Worm (Caenorhabditis elegans): ENCODE measurements around the gene F53C3.8.

Gene F53C3.8

DNA sequence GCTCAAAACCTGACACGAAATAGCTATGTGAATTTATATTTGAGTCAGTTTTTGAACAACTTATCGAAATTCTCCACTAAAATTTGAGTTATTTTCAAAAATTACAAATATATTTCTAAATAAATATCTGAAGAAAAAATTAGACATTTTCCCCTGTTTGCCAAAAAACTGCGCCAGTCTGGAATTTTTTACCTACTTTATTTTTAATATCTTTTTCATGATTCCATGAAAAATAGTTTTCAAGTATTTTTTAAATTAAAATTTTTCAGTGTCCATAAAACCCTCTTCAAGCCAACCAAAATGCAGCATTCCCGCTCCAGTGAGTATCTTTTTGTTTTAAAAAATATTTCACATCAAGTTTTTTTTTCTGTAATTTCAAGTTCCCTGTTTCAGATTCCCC lies at the start of gene F53C3.8:
Gene F53C3.8, plus strand, starts transcription at position 301 of the 400 bp plus-strand sequence.
- no peak for TF ChIP-seq B0310.2 (tag; optimal IDR thresholded peaks at IDR 0.05)
- TF ChIP-seq pes-1 (GFP tag; IDR thresholded peaks at IDR 0.05) = no peak
- no peak for TF ChIP-seq hnd-1 (tag; optimal IDR thresholded peaks at IDR 0.05)
- no peak for TF ChIP-seq aly-1 (tag; optimal IDR thresholded peaks at IDR 0.05)
- TF ChIP-seq hmg-4 (GFP tag; optimal IDR thresholded peaks at IDR 0.05) = no peak
- no peak for TF ChIP-seq F13C5.2 (tag; optimal IDR thresholded peaks at IDR 0.05)
- no peak for TF ChIP-seq flt-1 (GFP tag; IDR thresholded peaks at IDR 0.05)
- no peak for TF ChIP-seq tra-4 (tag; optimal IDR thresholded peaks at IDR 0.05)
- TF ChIP-seq ceh-13 (GFP tag; optimal IDR thresholded peaks at IDR 0.05) = no peak
- no peak for TF ChIP-seq sea-1 (GFP tag; conservative IDR thresholded peaks at IDR 0.05)
- no peak for TF ChIP-seq tbx-11 (GFP tag; IDR thresholded peaks at IDR 0.05)
- TF ChIP-seq ceh-36 (tag; optimal IDR thresholded peaks at IDR 0.05) = no peak
- TF ChIP-seq ama-1 (optimal IDR thresholded peaks at IDR 0.05) = no peak
- no peak for TF ChIP-seq scrt-1 (GFP tag; IDR thresholded peaks at IDR 0.05)

DNA sequence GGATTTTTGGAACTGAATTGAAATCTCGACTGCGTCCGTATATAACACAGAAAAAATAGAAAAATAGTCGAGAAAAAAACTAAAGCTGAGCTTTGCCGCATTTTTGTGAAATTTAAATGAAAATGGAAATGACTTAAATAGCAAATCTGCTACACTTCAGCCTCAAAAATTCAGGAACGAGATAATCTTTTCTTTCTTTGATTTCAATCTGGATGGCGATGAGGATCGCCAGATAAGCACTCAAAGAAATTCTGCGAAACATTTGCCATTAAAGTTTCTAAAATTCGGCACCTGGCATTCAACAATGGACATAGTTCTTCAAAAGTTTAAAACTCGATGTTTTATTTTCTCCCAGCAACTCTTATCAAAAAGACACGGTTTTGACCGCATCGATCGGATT lies 47.9 kb upstream of the F53C3.8 start, which contains the start of the genes C17A2.7 and C17A2.3:
Gene C17A2.7, minus strand, starts transcription at position 101 of the 400 bp plus-strand sequence.
Gene C17A2.3, plus strand, starts transcription at position 305 of the 400 bp plus-strand sequence.
- TF ChIP-seq flt-1 (GFP tag; IDR thresholded peaks at IDR 0.05) (no peak), ets-7 (tag; optimal IDR thresholded peaks at IDR 0.05) (no peak), F13C5.2 (tag; optimal IDR thresholded peaks at IDR 0.05) (no peak), ceh-36 (tag; optimal IDR thresholded peaks at IDR 0.05) (no peak), ama-1 (optimal IDR thresholded peaks at IDR 0.05) (no peak), B0310.2 (tag; optimal IDR thresholded peaks at IDR 0.05) (no peak), pes-1 (GFP tag; IDR thresholded peaks at IDR 0.05) (no peak), ceh-13 (GFP tag; optimal IDR thresholded peaks at IDR 0.05) (no peak), sea-1 (GFP tag; conservative IDR thresholded peaks at IDR 0.05) (no peak), hmg-4 (GFP tag; optimal IDR thresholded peaks at IDR 0.05) (no peak), scrt-1 (GFP tag; IDR thresholded peaks at IDR 0.05) (no peak), hmbx-1 (tag; optimal IDR thresholded peaks at IDR 0.05) (no peak), tbx-11 (GFP tag; IDR thresholded peaks at IDR 0.05) (no peak), hnd-1 (tag; optimal IDR thresholded peaks at IDR 0.05) (no peak), aly-1 (tag; optimal IDR thresholded peaks at IDR 0.05) (no peak)

ce11 chrII:3846028-3846427 lies 45.2 kb upstream of the F53C3.8 start, which contains the start of gene C17A2.2:
Gene C17A2.2, plus strand, starts transcription at chrII:3846328.
- TF ChIP-seq ceh-36 (tag; optimal IDR thresholded peaks at IDR 0.05) = no peak
- no peak for TF ChIP-seq flt-1 (GFP tag; IDR thresholded peaks at IDR 0.05)
- TF ChIP-seq tra-4 (tag; optimal IDR thresholded peaks at IDR 0.05) = no peak
- TF ChIP-seq ama-1 (optimal IDR thresholded peaks at IDR 0.05) = no peak
- no peak for TF ChIP-seq ceh-13 (GFP tag; optimal IDR thresholded peaks at IDR 0.05)
- TF ChIP-seq hmg-4 (GFP tag; optimal IDR thresholded peaks at IDR 0.05) = no peak
- no peak for TF ChIP-seq hnd-1 (tag; optimal IDR thresholded peaks at IDR 0.05)
- no peak for TF ChIP-seq ets-7 (tag; optimal IDR thresholded peaks at IDR 0.05)
- TF ChIP-seq F13C5.2 (tag; optimal IDR thresholded peaks at IDR 0.05) = no peak
- TF ChIP-seq aly-1 (tag; optimal IDR thresholded peaks at IDR 0.05) = no peak
- no peak for TF ChIP-seq pes-1 (GFP tag; IDR thresholded peaks at IDR 0.05)
- TF ChIP-seq tbx-11 (GFP tag; IDR thresholded peaks at IDR 0.05) = no peak
- TF ChIP-seq tbx-37 (GFP tag; conservative IDR thresholded peaks at IDR 0.05) = no peak
- no peak for TF ChIP-seq sea-1 (GFP tag; conservative IDR thresholded peaks at IDR 0.05)
- no peak for TF ChIP-seq scrt-1 (GFP tag; IDR thresholded peaks at IDR 0.05)
- TF ChIP-seq B0310.2 (tag; optimal IDR thresholded peaks at IDR 0.05) = no peak
- TF ChIP-seq hmbx-1 (tag; optimal IDR thresholded peaks at IDR 0.05) = no peak

- TF ChIP-seq flt-1 (GFP tag; IDR thresholded peaks at IDR 0.05) (no peak), scrt-1 (GFP tag; IDR thresholded peaks at IDR 0.05) (no peak), tbx-11 (GFP tag; IDR thresholded peaks at IDR 0.05) (no peak), F13C5.2 (tag; optimal IDR thresholded peaks at IDR 0.05) (no peak), hnd-1 (tag; optimal IDR thresholded peaks at IDR 0.05) (no peak), ceh-13 (GFP tag; optimal IDR thresholded peaks at IDR 0.05) (no peak), pes-1 (GFP tag; IDR thresholded peaks at IDR 0.05) (no peak), tbx-37 (GFP tag; conservative IDR thresholded peaks at IDR 0.05) (no peak), ets-7 (tag; optimal IDR thresholded peaks at IDR 0.05) (no peak), ama-1 (optimal IDR thresholded peaks at IDR 0.05) (no peak), tra-4 (tag; optimal IDR thresholded peaks at IDR 0.05) (no peak), aly-1 (tag; optimal IDR thresholded peaks at IDR 0.05) (no peak), sea-1 (GFP tag; conservative IDR thresholded peaks at IDR 0.05) (no peak), hmg-4 (GFP tag; optimal IDR thresholded peaks at IDR 0.05) (no peak), ceh-36 (tag; optimal IDR thresholded peaks at IDR 0.05) (no peak), B0310.2 (tag; optimal IDR thresholded peaks at IDR 0.05) (no peak), hmbx-1 (tag; optimal IDR thresholded peaks at IDR 0.05) (no peak)
These were observed 40.6 kb upstream of the F53C3.8 start, which contains the start of gene nhr-72 for ce11 chrII:3850655-3851054. Gene nhr-72, minus strand, starts transcription at chrII:3850755.

DNA sequence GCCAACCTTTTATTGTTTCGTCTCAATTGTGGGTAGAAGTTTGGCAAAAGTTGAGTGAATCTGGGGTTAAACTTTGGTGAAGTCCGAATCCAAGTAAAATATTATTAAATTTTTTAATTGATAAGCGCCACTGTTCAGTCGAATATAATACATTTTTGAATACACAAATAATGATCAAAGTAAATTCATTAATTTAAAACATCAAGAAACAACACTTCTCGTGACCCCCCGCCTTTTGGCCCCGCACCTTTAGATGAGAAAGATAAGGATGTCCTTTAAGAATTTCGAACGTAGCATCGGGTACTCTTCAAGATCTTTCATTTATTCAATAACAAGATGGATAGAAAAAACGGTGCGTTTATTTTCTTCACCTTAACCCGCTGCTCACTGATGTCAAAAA lies 38.6 kb upstream of the F53C3.8 start, which contains the start of gene nhr-257:
Gene nhr-257, plus strand, starts transcription at position 301 of the 400 bp plus-strand sequence.
- TF ChIP-seq sea-1 (GFP tag; conservative IDR thresholded peaks at IDR 0.05) (no peak), tbx-11 (GFP tag; IDR thresholded peaks at IDR 0.05) (no peak), hmg-4 (GFP tag; optimal IDR thresholded peaks at IDR 0.05) (no peak), ama-1 (optimal IDR thresholded peaks at IDR 0.05) (no peak), flt-1 (GFP tag; IDR thresholded peaks at IDR 0.05) (no peak), B0310.2 (tag; optimal IDR thresholded peaks at IDR 0.05) (no peak), ceh-36 (tag; optimal IDR thresholded peaks at IDR 0.05) (no peak), hmbx-1 (tag; optimal IDR thresholded peaks at IDR 0.05) (no peak), ets-7 (tag; optimal IDR thresholded peaks at IDR 0.05) (no peak)

ce11 chrII:3860826-3861225 lies 30.4 kb upstream of the F53C3.8 start, which contains the start of gene oac-11:
Gene oac-11, minus strand, starts transcription at chrII:3860926.
- TF ChIP-seq ceh-13 (GFP tag; optimal IDR thresholded peaks at IDR 0.05) = no peak
- TF ChIP-seq tbx-11 (GFP tag; IDR thresholded peaks at IDR 0.05) = no peak
- no peak for TF ChIP-seq hmg-4 (GFP tag; optimal IDR thresholded peaks at IDR 0.05)
- no peak for TF ChIP-seq hnd-1 (tag; optimal IDR thresholded peaks at IDR 0.05)
- no peak for TF ChIP-seq sea-1 (GFP tag; conservative IDR thresholded peaks at IDR 0.05)
- no peak for TF ChIP-seq scrt-1 (GFP tag; IDR thresholded peaks at IDR 0.05)
- no peak for TF ChIP-seq flt-1 (GFP tag; IDR thresholded peaks at IDR 0.05)
- TF ChIP-seq tra-4 (tag; optimal IDR thresholded peaks at IDR 0.05) = no peak
- no peak for TF ChIP-seq ama-1 (optimal IDR thresholded peaks at IDR 0.05)
- no peak for TF ChIP-seq ceh-36 (tag; optimal IDR thresholded peaks at IDR 0.05)
- TF ChIP-seq B0310.2 (tag; optimal IDR thresholded peaks at IDR 0.05) = no peak
- TF ChIP-seq hmbx-1 (tag; optimal IDR thresholded peaks at IDR 0.05) = no peak
- TF ChIP-seq pes-1 (GFP tag; IDR thresholded peaks at IDR 0.05) = no peak
- no peak for TF ChIP-seq tbx-37 (GFP tag; conservative IDR thresholded peaks at IDR 0.05)
- TF ChIP-seq ets-7 (tag; optimal IDR thresholded peaks at IDR 0.05) = no peak
- TF ChIP-seq aly-1 (tag; optimal IDR thresholded peaks at IDR 0.05) = no peak
- TF ChIP-seq F13C5.2 (tag; optimal IDR thresholded peaks at IDR 0.05) = no peak

Measured in whole organism, early embryonic.